Fruit fly (Drosophila melanogaster) whole organism, embryonic: ENCODE measurements around the gene Mco4.

Experiments used
- Antp ChIP-seq: fragments of 200-800 bp; sonication (Bioruptor generic); optimal IDR thresholded peaks from 3 replicates; lab custom pipeline; 2016; ENCODE audit warnings: missing biosample characterization, missing genetic modification characterization
- CG1024 ChIP-seq: fragments of 200-800 bp; sonication (Bioruptor generic); IDR thresholded peaks from 2 replicates; pipeline ENCODE4 v1.3.6; 2022; ENCODE audit warnings: missing biosample characterization, missing genetic modification characterization
- CG11696 ChIP-seq: fragments of 200-800 bp; sonication (Bioruptor generic); IDR thresholded peaks from 2 replicates; pipeline ENCODE4 v1.3.6; 2022; ENCODE audit warnings: missing biosample characterization, missing genetic modification characterization
- CG12236 ChIP-seq: fragments of 200-800 bp; sonication (Bioruptor generic); optimal IDR thresholded peaks from 2 replicates; lab custom pipeline; 2016; ENCODE audit warnings: missing biosample characterization, missing genetic modification characterization
- CG13123 ChIP-seq: fragments of 200-800 bp; sonication (Bioruptor generic); optimal IDR thresholded peaks from 2 replicates; lab custom pipeline; 2016; ENCODE audit warnings: missing biosample characterization, missing genetic modification characterization
- CG15479 ChIP-seq: fragments of 200-800 bp; sonication (Bioruptor generic); optimal IDR thresholded peaks from 3 replicates; lab custom pipeline; 2019; ENCODE audit warnings: missing biosample characterization, mild to moderate bottlenecking, missing genetic modification characterization, moderate library complexity
- CG16813 ChIP-seq: fragments of 200-800 bp; sonication (Bioruptor generic); IDR thresholded peaks from 3 replicates; pipeline ENCODE4 v1.3.6; 2022; ENCODE audit warnings: missing biosample characterization, missing genetic modification characterization; ENCODE audit not compliant: partially characterized antibody
- CG18476 ChIP-seq: fragments of 200-800 bp; sonication (Bioruptor generic); optimal IDR thresholded peaks from 2 replicates; lab custom pipeline; 2016; ENCODE audit warnings: missing biosample characterization, mild to moderate bottlenecking, missing genetic modification characterization
- CG2129 ChIP-seq: fragments of 200-800 bp; sonication (Bioruptor generic); IDR thresholded peaks from 2 replicates; pipeline ENCODE4 v1.3.6; 2022; ENCODE audit warnings: missing biosample characterization, missing genetic modification characterization; ENCODE audit not compliant: partially characterized antibody
- CG33557 ChIP-seq: fragments of 200-800 bp; sonication (Bioruptor generic); optimal IDR thresholded peaks from 2 replicates; lab custom pipeline; 2019; ENCODE audit warnings: missing biosample characterization, mild to moderate bottlenecking, missing genetic modification characterization, moderate library complexity
- CG4282 ChIP-seq: fragments of 200-800 bp; sonication (Bioruptor generic); optimal IDR thresholded peaks from 2 replicates; lab custom pipeline; 2016; ENCODE audit warnings: missing biosample characterization, missing genetic modification characterization
- CG43689 ChIP-seq: fragments of 200-800 bp; sonication (Bioruptor generic); IDR thresholded peaks from 2 replicates; pipeline ENCODE4 v1.3.6; 2022; ENCODE audit warnings: missing biosample characterization, missing genetic modification characterization
- CG4424 ChIP-seq: fragments of 200-800 bp; sonication (Bioruptor generic); optimal IDR thresholded peaks from 3 replicates; lab custom pipeline; 2016; ENCODE audit warnings: missing biosample characterization, missing genetic modification characterization
- CG4707 ChIP-seq: fragments of 200-800 bp; sonication (Bioruptor generic); optimal IDR thresholded peaks from 2 replicates; lab custom pipeline; 2018; ENCODE audit warnings: missing biosample characterization, mild to moderate bottlenecking, missing genetic modification characterization, moderate library complexity
- CG6272 ChIP-seq: fragments of 200-800 bp; sonication (Bioruptor generic); IDR thresholded peaks from 2 replicates; pipeline ENCODE4 v1.3.6; 2022; ENCODE audit warnings: missing biosample characterization, missing genetic modification characterization
- CG8089 ChIP-seq: fragments of 200-800 bp; sonication (Bioruptor generic); optimal IDR thresholded peaks from 3 replicates; lab custom pipeline; 2016; ENCODE audit warnings: missing biosample characterization, missing genetic modification characterization
- CG8944 ChIP-seq: fragments of 200-800 bp; sonication (Bioruptor generic); optimal IDR thresholded peaks from 3 replicates; lab custom pipeline; 2016; ENCODE audit warnings: missing biosample characterization, missing genetic modification characterization
- CkIIα-i1 ChIP-seq: fragments of 200-800 bp; sonication (Bioruptor generic); IDR thresholded peaks from 2 replicates; pipeline ENCODE4 v1.3.6; 2022; ENCODE audit warnings: missing biosample characterization, missing genetic modification characterization
- Deaf1 ChIP-seq: fragments of 200-800 bp; optimal IDR thresholded peaks from 3 replicates; lab custom pipeline; 2019; ENCODE audit warnings: missing biosample characterization, mild to moderate bottlenecking, missing genetic modification characterization, moderate library complexity
- Dfd ChIP-seq, 2 experiments: fragments of >200 bp; optimal IDR thresholded peaks; 2 replicates each; lab custom pipeline; 2017; ENCODE audit warnings: missing biosample characterization in 2 of 2, missing genetic modification characterization in 2 of 2
- Dip2 ChIP-seq: fragments of 200-800 bp; sonication (Bioruptor generic); IDR thresholded peaks from 2 replicates; pipeline ENCODE4 v1.3.6; 2022; ENCODE audit warnings: missing biosample characterization, missing genetic modification characterization
- Hand ChIP-seq: fragments of 200-800 bp; sonication (Bioruptor generic); optimal IDR thresholded peaks from 2 replicates; lab custom pipeline; 2017; ENCODE audit warnings: mild to moderate bottlenecking, missing biosample characterization, missing genetic modification reagents, missing genetic modification characterization
- Hey ChIP-seq: fragments of 200-800 bp; sonication (Bioruptor generic); optimal IDR thresholded peaks from 3 replicates; lab custom pipeline; 2018; ENCODE audit warnings: missing biosample characterization, mild to moderate bottlenecking, missing genetic modification characterization
- Hr39 ChIP-seq: fragments of >200 bp; optimal IDR thresholded peaks from 2 replicates; lab custom pipeline; 2017
- MBD-R2 ChIP-seq: fragments of 200-800 bp; sonication (Bioruptor generic); IDR thresholded peaks from 2 replicates; pipeline ENCODE4 v1.3.6; 2022; ENCODE audit warnings: missing biosample characterization, missing genetic modification characterization
- Nf-YC ChIP-seq: fragments of 200-800 bp; optimal IDR thresholded peaks from 3 replicates; lab custom pipeline; 2019; ENCODE audit warnings: missing biosample characterization, mild to moderate bottlenecking, missing genetic modification characterization, moderate library complexity
- Usf ChIP-seq: fragments of 200-800 bp; sonication (Bioruptor generic); optimal IDR thresholded peaks from 2 replicates; lab custom pipeline; 2017; ENCODE audit warnings: missing genotype, missing biosample characterization, missing genetic modification characterization
- al ChIP-seq: fragments of 200-800 bp; sonication (Bioruptor generic); IDR thresholded peaks from 2 replicates; pipeline ENCODE4 v1.3.6; 2022; ENCODE audit warnings: missing biosample characterization, missing genetic modification characterization
- aop ChIP-seq: fragments of 200-800 bp; sonication (Bioruptor generic); IDR thresholded peaks from 2 replicates; pipeline ENCODE4 v1.3.6; 2022; ENCODE audit warnings: missing biosample characterization, missing genetic modification characterization
- caup ChIP-seq: fragments of 200-800 bp; sonication (Bioruptor generic); optimal IDR thresholded peaks from 3 replicates; lab custom pipeline; 2017; ENCODE audit warnings: missing biosample characterization, mild to moderate bottlenecking, missing genetic modification characterization, moderate library complexity; ENCODE audit not compliant: severe bottlenecking
- chif ChIP-seq, 2 experiments: fragments of 200-800 bp; sonication (Bioruptor generic); optimal IDR thresholded peaks; 3 replicates each; lab custom pipeline; 2016; ENCODE audit warnings: missing biosample characterization in 2 of 2, missing genetic modification characterization in 2 of 2
- eyg ChIP-seq: fragments of 200-800 bp; sonication (Bioruptor generic); optimal IDR thresholded peaks from 3 replicates; lab custom pipeline; 2016; ENCODE audit warnings: missing biosample characterization, missing genetic modification characterization
- fu2 ChIP-seq: fragments of 200-800 bp; sonication (Bioruptor generic); optimal IDR thresholded peaks from 2 replicates; lab custom pipeline; 2016; ENCODE audit warnings: missing biosample characterization, missing genetic modification characterization
- ham ChIP-seq: fragments of 200-800 bp; sonication (Bioruptor generic); IDR thresholded peaks from 2 replicates; pipeline ENCODE4 v1.3.6; 2022; ENCODE audit warnings: missing biosample characterization, missing genetic modification characterization
- hb ChIP-seq: fragments of 200-800 bp; sonication (Bioruptor generic); IDR thresholded peaks from 3 replicates; pipeline ENCODE4 v1.3.6; 2022; ENCODE audit warnings: missing biosample characterization, missing genetic modification characterization; ENCODE audit not compliant: partially characterized antibody
- inv ChIP-seq: fragments of 200-800 bp; sonication (Bioruptor generic); IDR thresholded peaks from 2 replicates; pipeline ENCODE4 v1.3.6; 2022; ENCODE audit warnings: missing biosample characterization, missing genetic modification characterization; ENCODE audit not compliant: partially characterized antibody
- lbe ChIP-seq: fragments of 200-800 bp; sonication (Bioruptor generic); optimal IDR thresholded peaks from 2 replicates; lab custom pipeline; 2016; ENCODE audit warnings: missing biosample characterization, mild to moderate bottlenecking, missing genetic modification characterization
- luna ChIP-seq: fragments of 200-800 bp; sonication (Bioruptor generic); optimal IDR thresholded peaks from 2 replicates; lab custom pipeline; 2016; ENCODE audit warnings: missing biosample characterization, missing genetic modification characterization
- nerfin-2 ChIP-seq: fragments of 200-800 bp; sonication (Bioruptor generic); IDR thresholded peaks from 2 replicates; pipeline ENCODE4 v1.3.6; 2022; ENCODE audit warnings: missing biosample characterization, missing genetic modification characterization; ENCODE audit not compliant: partially characterized antibody
- otp ChIP-seq: fragments of 200-800 bp; sonication (Bioruptor generic); IDR thresholded peaks from 3 replicates; pipeline ENCODE4, ENCODE4 v1.3.6; 2022; ENCODE audit warnings: missing biosample characterization, missing genetic modification characterization
- pb ChIP-seq: fragments of 200-800 bp; sonication (Bioruptor generic); optimal IDR thresholded peaks from 3 replicates; lab custom pipeline; 2016; ENCODE audit warnings: missing biosample characterization, missing genetic modification characterization
- pfk ChIP-seq: fragments of 200-800 bp; sonication (Bioruptor generic); optimal IDR thresholded peaks from 2 replicates; lab custom pipeline; 2018; ENCODE audit warnings: missing biosample characterization, mild to moderate bottlenecking, missing genetic modification characterization, moderate library complexity
- phol ChIP-seq: fragments of 200-800 bp; sonication (Bioruptor generic); optimal IDR thresholded peaks from 3 replicates; lab custom pipeline; 2018; ENCODE audit warnings: missing biosample characterization, mild to moderate bottlenecking, missing genetic modification characterization, moderate library complexity
- ro ChIP-seq: fragments of 200-800 bp; sonication (Bioruptor generic); IDR thresholded peaks from 2 replicates; pipeline ENCODE4 v1.3.6; 2022; ENCODE audit warnings: missing biosample characterization, missing genetic modification characterization
- seq ChIP-seq: fragments of 200-800 bp; sonication (Bioruptor generic); IDR thresholded peaks from 2 replicates; pipeline ENCODE4 v1.3.6; 2022; ENCODE audit warnings: missing biosample characterization, missing genetic modification characterization
- sqz ChIP-seq: fragments of 200-800 bp; sonication (Bioruptor generic); optimal IDR thresholded peaks from 3 replicates; lab custom pipeline; 2018; ENCODE audit warnings: missing biosample characterization, mild to moderate bottlenecking, missing genetic modification characterization
- tna ChIP-seq: fragments of 200-800 bp; sonication (Bioruptor generic); IDR thresholded peaks from 2 replicates; pipeline ENCODE4 v1.3.6; 2022; ENCODE audit warnings: missing biosample characterization, missing genetic modification characterization; ENCODE audit not compliant: partially characterized antibody
- tx ChIP-seq: fragments of 200-800 bp; sonication (Bioruptor generic); optimal IDR thresholded peaks from 2 replicates; lab custom pipeline; 2016; ENCODE audit warnings: missing biosample characterization, missing genetic modification characterization
- zfh1 ChIP-seq: fragments of 200-800 bp; sonication (Bioruptor generic); IDR thresholded peaks from 3 replicates; pipeline ENCODE4 v1.3.6; 2022; ENCODE audit warnings: missing biosample characterization, missing genetic modification characterization
- zfh2 ChIP-seq: fragments of 200-800 bp; sonication (Bioruptor generic); optimal IDR thresholded peaks from 2 replicates; lab custom pipeline; 2016; ENCODE audit warnings: missing biosample characterization, missing genetic modification characterization

Gene Mco4

dm6 chrX:17880269-17880889 is 24.4 kb upstream of the Mco4 start (continued):
- TF ChIP-seq CG11696 (peak; percentile 76), phol (tag; lab: Kevin White, UChicago) (peak; percentile 88), ro (GFP tag; lab: Robert Waterston, UW) (peak; percentile 92), CG4707 (peak; percentile 90), zfh2 (GFP tag; lab: Kevin White, UChicago) (peak; percentile 98), CG13123 (GFP tag; lab: Kevin White, UChicago) (peak; percentile 88), CG43689 (GFP tag; lab: Robert Waterston, UW) (peak; percentile 94), luna (GFP tag; lab: Kevin White, UChicago) (peak; percentile 93), CG18476 (GFP tag; lab: Kevin White, UChicago) (peak; percentile 77), ham (GFP tag; lab: Robert Waterston, UW) (peak; percentile 90), Dfd (GFP tag; optimal IDR thresholded peaks at IDR 0.05; lab: Kevin White, UChicago) (no peak), CG15479 (GFP tag; lab: Kevin White, UChicago) (no peak), Usf (GFP tag; lab: Kevin White, UChicago) (peak; percentile 91), Hr39 (lab: Kevin White, UChicago) (no peak), Dip2 (GFP tag; lab: Robert Waterston, UW) (peak; percentile 50), CG1024 (GFP tag; lab: Robert Waterston, UW) (peak; percentile 87), hb (GFP tag; lab: Robert Waterston, UW) (no peak), pb (peak; percentile 88), Antp (GFP tag; lab: Kevin White, UChicago) (peak; percentile 96), CG6272 (GFP tag; lab: Robert Waterston, UW) (peak; percentile 89), CG16813 (GFP tag; lab: Robert Waterston, UW) (no peak), aop (GFP tag; lab: Robert Waterston, UW) (peak; percentile 84), zfh1 (GFP tag; lab: Robert Waterston, UW) (peak; percentile 93), seq (GFP tag; lab: Robert Waterston, UW) (peak; percentile 91), otp (GFP tag; lab: Robert Waterston, UW) (peak; percentile 95), Nf-YC (tag; lab: Kevin White, UChicago) (peak; percentile 81), lbe (GFP tag; lab: Kevin White, UChicago) (peak; percentile 95), pfk (GFP tag; lab: Kevin White, UChicago) (peak; percentile 7), CG2129 (GFP tag; lab: Robert Waterston, UW) (no peak), eyg (peak; percentile 89), CG33557 (GFP tag; lab: Kevin White, UChicago) (peak; percentile 70), al (peak; percentile 93), Hey (tag; lab: Kevin White, UChicago) (peak; percentile 85), CG4282 (peak; percentile 66), CkIIα-i1 (GFP tag; lab: Robert Waterston, UW) (peak; percentile 46; the same call in 1 of the 2 replicates), Deaf1 (tag; lab: Kevin White, UChicago) (peak; percentile 69), CG12236 (GFP tag; lab: Kevin White, UChicago) (peak; percentile 88), caup (GFP tag; lab: Kevin White, UChicago) (peak; percentile 91), sqz (peak; percentile 88), CG4424 (GFP tag; lab: Kevin White, UChicago) (peak; percentile 88), tx (peak; percentile 92), inv (no peak), nerfin-2 (GFP tag; lab: Robert Waterston, UW) (no peak), MBD-R2 (GFP tag; lab: Robert Waterston, UW) (peak; percentile 85), chif (GFP tag; optimal IDR thresholded peaks at IDR 0.05; lab: Kevin White, UChicago) (peak; percentile 93), Hand (GFP tag; lab: Kevin White, UChicago) (peak; percentile 84), fu2 (GFP tag; lab: Kevin White, UChicago) (peak; percentile 95), tna (no peak), CG8089 (GFP tag; lab: Kevin White, UChicago) (peak; percentile 84), CG8944 (peak; percentile 95)
